Worm (Caenorhabditis elegans) whole organism, early embryonic: ENCODE results near the gene kgb-1.

Source experiments
- hmbx-1 ChIP-seq: sonication (generic microtip); optimal IDR thresholded peaks from 2 replicates; lab custom pipeline; 2016; ENCODE audit warnings: mild to moderate bottlenecking, missing genetic modification characterization, missing compliant biosample characterization
- pes-1 ChIP-seq: fragments of 200-800 bp; sonication (Bioruptor generic); IDR thresholded peaks from 2 replicates; pipeline ENCODE4 v1.3.6; 2022; ENCODE audit warnings: missing genetic modification reagents, missing genetic modification characterization, missing compliant biosample characterization
- scrt-1 ChIP-seq: fragments of 200-800 bp; sonication (Bioruptor generic); IDR thresholded peaks from 2 replicates; pipeline ENCODE4 v1.3.6; 2022; ENCODE audit warnings: missing genetic modification characterization, missing compliant biosample characterization
- sea-1 ChIP-seq: fragments of 200-800 bp; sonication (Bioruptor generic); conservative IDR thresholded peaks from 2 replicates; pipeline ENCODE4 v1.3.6; 2022; ENCODE audit warnings: missing genetic modification characterization, missing compliant biosample characterization

- no peak for TF ChIP-seq hmbx-1 (tag; lab: Kevin White, UChicago)
- TF ChIP-seq scrt-1 (GFP tag; lab: Robert Waterston, UW): no peak
- TF ChIP-seq sea-1 (GFP tag; lab: Robert Waterston, UW): no peak
- TF ChIP-seq pes-1 (GFP tag; lab: Robert Waterston, UW): no peak
These were observed 9.8 kb upstream of the kgb-1 start, which contains the start of gene eri-1 for ce11 chrIV:419674-420073.
